Worm (Caenorhabditis elegans) whole organism, early embryonic: Measurements from ENCODE around the gene cest-25.

Source experiments
- B0310.2 ChIP-seq: sonication (generic microtip); optimal IDR thresholded peaks from 2 replicates; lab custom pipeline; 2016; ENCODE audit warnings: mild to moderate bottlenecking, missing genetic modification characterization, missing compliant biosample characterization
- F13C5.2 ChIP-seq: sonication (generic microtip); optimal IDR thresholded peaks from 2 replicates; lab custom pipeline; 2017; ENCODE audit warnings: mild to moderate bottlenecking, missing genetic modification characterization, inconsistent platforms, missing compliant biosample characterization
- aly-1 ChIP-seq: sonication (generic microtip); optimal IDR thresholded peaks from 2 replicates; lab custom pipeline; 2016; ENCODE audit warnings: missing genetic modification characterization, missing compliant biosample characterization
- ama-1 ChIP-seq: fragments of 150-350 bp; optimal IDR thresholded peaks from 2 replicates; lab custom pipeline; 2014
- ceh-13 ChIP-seq: fragments of 200-800 bp; sonication (Bioruptor generic); optimal IDR thresholded peaks from 2 replicates; lab custom pipeline; 2018; ENCODE audit warnings: mild to moderate bottlenecking, missing genetic modification characterization, missing compliant biosample characterization
- ceh-36 ChIP-seq: sonication (generic microtip); optimal IDR thresholded peaks from 2 replicates; lab custom pipeline; 2016; ENCODE audit warnings: missing genetic modification characterization, inconsistent platforms, missing compliant biosample characterization
- ets-7 ChIP-seq: sonication (generic microtip); optimal IDR thresholded peaks from 2 replicates; lab custom pipeline; 2016; ENCODE audit warnings: missing genotype, missing genetic modification characterization, missing compliant biosample characterization
- flt-1 ChIP-seq: fragments of 200-800 bp; sonication (Bioruptor generic); IDR thresholded peaks from 2 replicates; pipeline ENCODE4 v1.3.6; 2022; ENCODE audit warnings: missing genetic modification characterization, missing compliant biosample characterization
- hmbx-1 ChIP-seq: sonication (generic microtip); optimal IDR thresholded peaks from 2 replicates; lab custom pipeline; 2016; ENCODE audit warnings: mild to moderate bottlenecking, missing genetic modification characterization, missing compliant biosample characterization
- hmg-4 ChIP-seq: fragments of 200-800 bp; sonication (Bioruptor generic); optimal IDR thresholded peaks from 2 replicates; lab custom pipeline; 2018; ENCODE audit warnings: mild to moderate bottlenecking, missing genetic modification characterization, missing compliant biosample characterization
- hnd-1 ChIP-seq: sonication (generic microtip); optimal IDR thresholded peaks from 2 replicates; lab custom pipeline; 2016; ENCODE audit warnings: missing genetic modification characterization, missing compliant biosample characterization
- pes-1 ChIP-seq: fragments of 200-800 bp; sonication (Bioruptor generic); IDR thresholded peaks from 2 replicates; pipeline ENCODE4 v1.3.6; 2022; ENCODE audit warnings: missing genetic modification reagents, missing genetic modification characterization, missing compliant biosample characterization
- scrt-1 ChIP-seq: fragments of 200-800 bp; sonication (Bioruptor generic); IDR thresholded peaks from 2 replicates; pipeline ENCODE4 v1.3.6; 2022; ENCODE audit warnings: missing genetic modification characterization, missing compliant biosample characterization
- sea-1 ChIP-seq: fragments of 200-800 bp; sonication (Bioruptor generic); conservative IDR thresholded peaks from 2 replicates; pipeline ENCODE4 v1.3.6; 2022; ENCODE audit warnings: missing genetic modification characterization, missing compliant biosample characterization
- tbx-11 ChIP-seq: fragments of 200-800 bp; sonication (Bioruptor generic); IDR thresholded peaks from 2 replicates; pipeline ENCODE4 v1.3.6; 2022; ENCODE audit warnings: missing genetic modification characterization, missing compliant biosample characterization
- tbx-37 ChIP-seq: fragments of 200-800 bp; sonication (Bioruptor generic); conservative IDR thresholded peaks from 2 replicates; pipeline ENCODE4 v1.3.6; 2022; ENCODE audit warnings: missing genetic modification reagents, missing genetic modification characterization, missing compliant biosample characterization
- tra-4 ChIP-seq: sonication (generic microtip); optimal IDR thresholded peaks from 2 replicates; lab custom pipeline; 2017; ENCODE audit warnings: missing genetic modification characterization, missing compliant biosample characterization

Gene cest-25

ce11 chrIII:2746553-2746952 is 7.2 kb upstream of the cest-25 start, which contains the start of gene Y71H2AM.14:
Gene Y71H2AM.14, minus strand, starts transcription at chrIII:2746653.
- TF ChIP-seq aly-1 (tag; lab: Kevin White, UChicago) (no peak), ceh-36 (no peak), tbx-11 (GFP tag; lab: Robert Waterston, UW) (no peak), ceh-13 (GFP tag; lab: Kevin White, UChicago) (no peak)

DNA sequence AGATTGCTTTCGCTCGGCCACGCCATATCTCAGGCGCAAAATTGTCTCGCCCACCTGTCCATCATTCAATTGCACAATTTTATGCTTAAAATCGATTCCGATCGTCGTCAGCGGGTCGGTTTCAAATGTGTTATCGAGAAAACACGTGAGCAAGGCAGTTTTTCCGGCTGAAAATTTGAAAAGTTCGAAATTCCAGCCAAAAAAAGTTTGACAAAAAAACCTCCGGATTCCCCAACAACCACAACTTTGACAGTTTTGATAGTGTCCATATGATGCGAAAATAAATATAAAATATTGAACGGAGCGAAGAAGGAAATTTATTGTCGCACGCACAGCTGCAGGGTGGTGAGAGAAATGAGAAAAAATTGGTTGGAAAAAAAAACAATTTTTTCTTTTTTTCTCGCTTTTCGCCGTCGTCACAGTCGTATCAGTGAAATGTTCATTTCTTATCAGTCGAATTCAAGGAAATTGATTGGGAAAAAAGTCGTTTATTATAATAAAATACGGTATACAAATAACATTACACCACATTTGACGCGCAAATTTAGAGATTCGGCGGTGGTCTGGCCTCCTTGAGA is 5.6 kb downstream of the cest-25 start, which contains the start of gene Y71H2AM.12:
Gene Y71H2AM.12, minus strand, starts transcription at position 486 of the 578 bp plus-strand sequence.
- TF ChIP-seq ama-1 (lab: Kevin White, UChicago) (no peak), F13C5.2 (tag; lab: Kevin White, UChicago) (no peak), ets-7 (no peak), hmg-4 (no peak), ceh-36 (no peak), B0310.2 (tag; lab: Kevin White, UChicago) (no peak), flt-1 (no peak)

DNA sequence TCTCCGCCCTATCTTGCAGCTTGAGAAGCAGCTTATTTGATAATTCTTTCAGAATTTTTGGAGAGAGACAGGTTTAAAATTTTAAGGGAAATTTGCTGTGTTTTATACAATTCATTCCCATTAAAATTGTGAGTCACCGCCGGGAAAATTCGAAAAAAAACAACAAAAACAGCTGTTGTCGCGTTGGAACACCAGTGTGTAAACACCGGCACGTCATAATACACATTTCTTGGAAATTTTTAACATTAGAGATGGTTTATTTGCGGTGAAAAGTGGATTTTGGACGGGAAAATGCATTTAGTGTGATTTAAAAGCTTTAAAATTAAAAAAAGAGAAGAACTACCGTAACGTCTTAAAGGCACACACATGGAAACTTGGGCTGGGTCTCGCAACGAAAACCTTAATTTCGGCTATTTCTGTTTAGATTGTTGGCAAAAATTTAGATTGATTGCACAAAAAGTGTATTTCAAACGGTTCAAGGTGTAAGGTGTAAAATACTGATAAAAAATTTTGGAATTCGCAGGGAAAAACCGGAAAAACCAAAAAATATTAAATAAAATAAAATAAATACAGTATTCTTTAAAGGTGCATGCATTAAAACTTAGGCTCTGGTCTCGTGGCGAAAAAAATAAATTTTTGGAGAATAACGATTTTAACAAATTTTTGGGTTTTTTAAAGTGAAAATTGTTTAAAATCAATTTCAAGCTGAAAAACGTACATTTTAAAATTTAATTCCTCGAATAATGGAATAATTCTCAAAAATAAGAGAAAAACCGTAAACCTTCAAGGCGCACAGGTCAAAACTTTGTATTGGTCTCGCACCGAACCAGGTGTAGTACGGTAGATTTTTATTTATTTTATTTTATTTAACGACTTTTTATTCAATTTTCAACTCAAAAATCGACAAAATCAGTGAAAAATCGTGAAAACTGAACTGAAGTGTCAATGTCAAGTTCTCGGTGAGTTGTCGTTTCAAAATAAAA is 13.8 kb downstream of the cest-25 start, which contains the start of gene cosa-1:
Gene cosa-1, plus strand, starts transcription at position 896 of the 983 bp plus-strand sequence.
- no peak for TF ChIP-seq B0310.2 (tag; lab: Kevin White, UChicago)
- TF ChIP-seq F13C5.2 (tag; lab: Kevin White, UChicago) = no peak
- no peak for TF ChIP-seq hnd-1 (tag; lab: Kevin White, UChicago)
- no peak for TF ChIP-seq tbx-11 (GFP tag; lab: Robert Waterston, UW)
- TF ChIP-seq scrt-1 (GFP tag; lab: Robert Waterston, UW) = no peak
- TF ChIP-seq hmbx-1 = no peak
- no peak for TF ChIP-seq pes-1 (GFP tag; lab: Robert Waterston, UW)
- TF ChIP-seq sea-1 = no peak
- no peak for TF ChIP-seq ceh-36
- TF ChIP-seq tra-4 (tag; lab: Kevin White, UChicago) = no peak
- TF ChIP-seq ets-7 = no peak
- no peak for TF ChIP-seq flt-1

DNA sequence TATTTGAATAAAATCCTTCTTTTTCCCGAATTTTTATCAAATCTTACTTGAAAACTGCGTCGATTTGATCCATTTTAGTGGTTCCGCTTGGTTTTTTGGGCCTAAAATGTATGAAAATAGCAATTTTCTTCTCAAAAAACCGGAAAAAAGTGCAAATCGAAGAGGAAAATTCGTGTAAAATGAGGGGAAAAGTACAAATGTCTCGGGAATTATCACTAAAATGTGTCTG is 14.4 kb downstream of the cest-25 start, which contains the start of gene Y71H2AM.11:
Gene Y71H2AM.11, minus strand, starts transcription at position 101 of the 229 bp plus-strand sequence.
- TF ChIP-seq flt-1 = no peak
- TF ChIP-seq tbx-37 (GFP tag; lab: Robert Waterston, UW) = no peak

- TF ChIP-seq F13C5.2 (tag; lab: Kevin White, UChicago) (no peak), ceh-36 (no peak), tbx-37 (GFP tag; lab: Robert Waterston, UW) (no peak), flt-1 (no peak), tbx-11 (GFP tag; lab: Robert Waterston, UW) (no peak), ceh-13 (GFP tag; lab: Kevin White, UChicago) (no peak), ama-1 (lab: Kevin White, UChicago) (no peak), tra-4 (tag; lab: Kevin White, UChicago) (no peak), ets-7 (no peak), B0310.2 (tag; lab: Kevin White, UChicago) (no peak), aly-1 (tag; lab: Kevin White, UChicago) (no peak), hmbx-1 (no peak), sea-1 (no peak), hmg-4 (no peak), hnd-1 (tag; lab: Kevin White, UChicago) (no peak), scrt-1 (GFP tag; lab: Robert Waterston, UW) (no peak), pes-1 (GFP tag; lab: Robert Waterston, UW) (no peak)
These were observed 22.8 kb downstream of the cest-25 start, which contains the start of gene tmem-132 for ce11 chrIII:2716514-2716913. Gene tmem-132, minus strand, starts transcription at chrIII:2716614.

DNA sequence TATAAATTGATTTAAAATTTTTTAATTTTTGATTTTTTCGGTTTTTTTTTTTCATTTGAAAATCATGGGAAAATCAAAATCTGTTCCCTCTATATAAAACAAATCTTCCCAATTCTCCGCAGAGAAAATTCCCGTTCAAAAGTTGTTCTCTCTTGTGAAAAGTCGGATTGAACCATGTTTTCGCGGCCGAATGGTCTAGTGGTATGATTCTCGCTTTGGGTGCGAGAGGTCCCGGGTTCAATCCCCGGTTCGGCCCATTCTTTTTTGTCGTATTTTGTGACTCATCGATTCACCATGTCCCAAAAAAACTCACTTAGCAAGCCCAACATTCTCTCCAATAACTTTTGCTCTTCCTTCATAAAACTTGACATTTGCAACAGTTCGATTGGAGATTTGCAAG is 27.8 kb downstream of the cest-25 start:
- TF ChIP-seq ceh-13 (GFP tag; lab: Kevin White, UChicago) (no peak), aly-1 (tag; lab: Kevin White, UChicago) (no peak), pes-1 (GFP tag; lab: Robert Waterston, UW) (0 out of 2 replicates have a peak, but pooled peaks have one; percentile 10), hmbx-1 (no peak), F13C5.2 (tag; lab: Kevin White, UChicago) (no peak), B0310.2 (tag; lab: Kevin White, UChicago) (no peak)

DNA sequence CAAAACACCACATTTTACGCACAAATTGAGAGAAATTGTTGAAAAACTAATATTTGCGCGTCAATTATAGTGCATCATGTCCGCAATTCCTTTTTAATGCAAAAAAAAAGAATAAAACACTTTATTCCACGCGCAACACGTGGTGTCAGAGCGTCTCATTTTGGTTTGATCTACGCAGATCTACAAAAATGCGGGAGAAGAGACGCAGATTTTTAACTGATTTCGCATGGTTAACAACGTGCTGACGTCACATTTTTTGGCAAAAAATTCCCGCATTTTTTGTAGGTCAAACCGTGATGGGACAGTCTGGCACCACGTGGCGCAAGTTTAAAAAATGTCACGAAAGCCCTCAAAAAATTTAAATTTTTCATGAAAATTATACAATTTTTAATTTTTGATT is 29.1 kb downstream of the cest-25 start:
- TF ChIP-seq ceh-13 (GFP tag; lab: Kevin White, UChicago) (no peak), F13C5.2 (tag; lab: Kevin White, UChicago) (no peak), ets-7 (no peak), sea-1 (no peak), tra-4 (tag; lab: Kevin White, UChicago) (no peak), tbx-37 (GFP tag; lab: Robert Waterston, UW) (no peak), pes-1 (GFP tag; lab: Robert Waterston, UW) (no peak), flt-1 (no peak)

DNA sequence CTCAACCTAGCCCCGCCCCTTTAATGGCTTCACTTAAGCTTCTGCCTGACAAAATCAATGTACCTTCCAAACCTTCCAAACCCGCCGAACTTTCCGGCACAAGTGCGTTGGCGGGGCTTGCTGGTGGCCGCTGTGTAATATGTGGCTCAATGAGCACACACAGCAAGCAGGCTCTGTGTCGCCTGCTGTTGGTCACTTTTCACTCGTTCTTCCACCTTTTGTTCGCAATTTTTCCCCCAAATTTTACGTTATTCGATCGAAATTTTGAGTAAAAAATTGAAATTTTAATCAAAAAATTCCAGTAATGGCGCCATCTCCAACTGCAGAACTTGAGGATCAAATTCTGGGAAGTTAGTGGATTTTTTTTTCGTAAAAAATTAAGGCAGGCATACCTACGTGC is 38.7 kb downstream of the cest-25 start, which contains the start of gene set-27:
Gene set-27, plus strand, starts transcription at position 301 of the 400 bp plus-strand sequence.
- no peak for TF ChIP-seq pes-1 (GFP tag; lab: Robert Waterston, UW)
- no peak for TF ChIP-seq F13C5.2 (tag; lab: Kevin White, UChicago)
- TF ChIP-seq ets-7 = no peak
- no peak for TF ChIP-seq ceh-13 (GFP tag; lab: Kevin White, UChicago)
- no peak for TF ChIP-seq scrt-1 (GFP tag; lab: Robert Waterston, UW)
- TF ChIP-seq tra-4 (tag; lab: Kevin White, UChicago) = no peak
- TF ChIP-seq hmbx-1 = no peak
- TF ChIP-seq aly-1 (tag; lab: Kevin White, UChicago) = no peak
- no peak for TF ChIP-seq sea-1
- no peak for TF ChIP-seq ceh-36
- no peak for TF ChIP-seq tbx-37 (GFP tag; lab: Robert Waterston, UW)
